Worm (Caenorhabditis elegans) whole organism, L4/young adult: ENCODE measurements around the gene cyn-12.

Experiments used
- W03F9.2 ChIP-seq: fragments of 150-350 bp; optimal IDR thresholded peaks from 2 replicates; lab custom pipeline; 2014; ENCODE audit warnings: missing biosample characterization, missing genetic modification characterization
- dao-5 ChIP-seq: sonication (generic microtip); optimal IDR thresholded peaks from 2 replicates; lab custom pipeline; 2016; ENCODE audit warnings: missing genotype, missing genetic modification characterization, moderate library complexity, missing compliant biosample characterization
- him-1 ChIP-seq: sonication (generic microtip); optimal IDR thresholded peaks from 2 replicates; lab custom pipeline; 2016; ENCODE audit warnings: missing genotype, missing genetic modification reagents, missing genetic modification characterization, missing compliant biosample characterization

- TF ChIP-seq him-1 (no peak), W03F9.2 (tag; lab: Kevin White, UChicago) (no peak), dao-5 (tag; lab: Kevin White, UChicago) (no peak)
Measured at ce11 chrIV:7094216-7094758, 38.7 kb downstream of the cyn-12 start, which contains the start of gene deb-1.
